Worm (Caenorhabditis elegans): ENCODE data around the gene acdh-11.

The acdh-11 gene

DNA sequence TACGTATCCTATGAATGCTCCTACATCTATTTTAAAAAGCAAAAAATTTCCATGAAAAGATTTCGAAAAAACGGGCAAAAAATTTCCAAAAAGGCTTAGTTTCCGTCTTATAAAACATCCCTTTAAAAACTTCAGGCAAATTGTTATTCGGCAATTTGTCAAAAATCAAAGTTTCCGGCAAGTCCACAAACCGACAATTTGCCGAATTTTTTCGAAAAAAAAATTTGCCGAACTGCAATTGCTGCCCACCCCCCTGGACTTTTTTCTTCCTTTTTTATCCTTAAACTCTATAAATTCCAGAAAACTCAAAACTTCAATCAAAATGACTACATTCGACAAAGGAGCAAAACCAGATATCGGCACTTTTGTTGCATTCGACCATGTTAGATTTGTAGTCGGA is 30.8 kb upstream of the acdh-11 start, which contains the start of gene hpd-1:
hpd-1 (plus strand) TSS at position 301 of the 400 bp plus-strand sequence.
- TF ChIP-seq crh-2 (tag; optimal IDR thresholded peaks at IDR 0.05) (no peak), skn-1 (tag; optimal IDR thresholded peaks at IDR 0.05) (no peak), ceh-16 (tag; optimal IDR thresholded peaks at IDR 0.05) (no peak), ztf-4 (tag; optimal IDR thresholded peaks at IDR 0.05) (no peak), ceh-82 (tag; optimal IDR thresholded peaks at IDR 0.05) (no peak), sma-9 (GFP tag; optimal IDR thresholded peaks at IDR 0.05) (no peak), sma-9 (tag; optimal IDR thresholded peaks at IDR 0.05) (no peak), dmd-4 (tag; optimal IDR thresholded peaks at IDR 0.05) (no peak), nhr-6 (tag; optimal IDR thresholded peaks at IDR 0.05) (no peak), blmp-1 (tag; optimal IDR thresholded peaks at IDR 0.05; ENCODE audit: insufficient read depth) (no peak), snpc-4 (tag; optimal IDR thresholded peaks at IDR 0.05) (no peak), nhr-10 (tag; optimal IDR thresholded peaks at IDR 0.05) (no peak), sma-3 (GFP tag; optimal IDR thresholded peaks at IDR 0.05) (no peak), nhr-11 (tag; optimal IDR thresholded peaks at IDR 0.05) (no peak), nhr-237 (tag; optimal IDR thresholded peaks at IDR 0.05) (no peak), fos-1 (tag; optimal IDR thresholded peaks at IDR 0.05) (no peak), Y55F3AM.14 (GFP tag; optimal IDR thresholded peaks at IDR 0.05) (no peak), alr-1 (tag; optimal IDR thresholded peaks at IDR 0.05) (no peak), mdl-1 (tag; optimal IDR thresholded peaks at IDR 0.05) (no peak), elt-1 (tag; optimal IDR thresholded peaks at IDR 0.05) (no peak)

DNA sequence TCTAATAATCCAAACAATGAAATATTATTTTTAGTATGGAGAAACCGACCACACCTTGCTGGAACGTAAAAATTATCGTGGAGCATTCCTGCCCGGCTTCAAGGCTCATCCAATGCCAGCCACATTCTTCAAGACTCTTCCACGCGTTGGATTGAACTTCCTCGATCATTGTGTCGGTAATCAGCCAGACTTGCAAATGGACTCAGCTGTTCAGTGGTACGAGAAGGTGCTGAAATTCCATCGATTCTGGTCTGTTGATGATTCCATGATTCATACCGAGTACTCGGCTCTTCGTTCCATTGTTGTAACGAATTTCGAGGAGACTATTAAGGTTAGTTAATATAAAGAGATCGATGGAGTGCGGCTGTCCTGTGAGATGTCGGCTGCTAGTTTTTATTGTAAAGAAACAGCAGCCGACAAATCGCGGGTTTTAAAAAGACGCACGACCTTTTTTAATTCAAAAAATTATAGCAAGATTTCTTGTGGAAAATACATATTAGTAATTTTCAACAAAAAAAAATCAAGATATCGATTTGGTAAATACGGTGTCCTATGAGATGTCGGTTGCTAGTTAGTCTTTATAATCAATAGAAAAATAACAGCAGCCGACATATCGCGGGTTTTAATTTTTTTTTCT is 29.9 kb upstream of the acdh-11 start:
- TF ChIP-seq ztf-4 (tag; optimal IDR thresholded peaks at IDR 0.05) = no peak
- no peak for TF ChIP-seq nhr-77 (tag; optimal IDR thresholded peaks at IDR 0.05)
- TF ChIP-seq snpc-4 (tag; optimal IDR thresholded peaks at IDR 0.05) = peak; percentile 30
- no peak for TF ChIP-seq mdl-1 (tag; optimal IDR thresholded peaks at IDR 0.05)

DNA sequence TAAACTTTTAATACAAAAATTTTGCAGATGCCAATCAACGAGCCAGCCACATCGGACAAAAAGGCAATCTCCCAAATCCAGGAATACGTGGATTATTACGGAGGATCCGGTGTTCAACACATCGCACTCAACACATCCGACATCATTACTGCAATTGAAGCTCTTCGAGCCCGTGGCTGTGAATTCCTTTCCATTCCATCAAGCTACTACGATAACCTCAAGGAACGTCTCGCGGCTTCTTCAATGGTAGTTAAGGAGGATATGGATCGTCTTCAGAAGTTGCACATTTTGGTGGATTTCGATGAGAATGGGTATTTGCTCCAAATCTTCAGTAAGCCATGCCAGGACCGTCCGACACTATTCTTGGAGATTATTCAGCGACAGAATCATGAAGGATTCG is 29.1 kb upstream of the acdh-11 start:
- no peak for TF ChIP-seq sma-3 (GFP tag; optimal IDR thresholded peaks at IDR 0.05)

DNA sequence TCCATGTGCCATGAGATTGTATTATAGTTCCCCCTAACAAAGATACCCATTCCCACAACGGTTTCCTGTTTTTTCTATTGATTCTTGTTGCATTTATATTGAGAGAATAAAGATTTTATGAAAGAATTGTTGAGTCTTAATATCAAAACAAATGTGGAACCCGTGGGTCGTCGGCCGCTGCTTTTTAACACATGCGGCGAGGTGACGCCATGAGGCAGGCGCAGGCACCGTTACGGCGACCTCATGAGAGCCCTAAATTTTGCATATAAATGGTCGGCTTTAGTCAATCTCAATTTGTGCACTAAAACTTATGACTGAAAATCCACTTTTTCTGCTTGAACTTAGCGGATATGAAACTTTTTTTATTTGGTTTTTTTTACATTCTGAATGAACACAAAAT is 28.5 kb upstream of the acdh-11 start:
- TF ChIP-seq alr-1 (tag; optimal IDR thresholded peaks at IDR 0.05) (no peak), lsy-2 (tag; optimal IDR thresholded peaks at IDR 0.05) (no peak), C34F6.9 (tag; optimal IDR thresholded peaks at IDR 0.05) (no peak), elt-1 (tag; optimal IDR thresholded peaks at IDR 0.05) (no peak), elt-3 (tag; optimal IDR thresholded peaks at IDR 0.05) (no peak), nhr-21 (tag; optimal IDR thresholded peaks at IDR 0.05) (peak; percentile 34), sma-3 (GFP tag; optimal IDR thresholded peaks at IDR 0.05) (peak; percentile 33), dmd-4 (tag; optimal IDR thresholded peaks at IDR 0.05) (no peak), snpc-4 (tag; optimal IDR thresholded peaks at IDR 0.05) (no peak)

DNA sequence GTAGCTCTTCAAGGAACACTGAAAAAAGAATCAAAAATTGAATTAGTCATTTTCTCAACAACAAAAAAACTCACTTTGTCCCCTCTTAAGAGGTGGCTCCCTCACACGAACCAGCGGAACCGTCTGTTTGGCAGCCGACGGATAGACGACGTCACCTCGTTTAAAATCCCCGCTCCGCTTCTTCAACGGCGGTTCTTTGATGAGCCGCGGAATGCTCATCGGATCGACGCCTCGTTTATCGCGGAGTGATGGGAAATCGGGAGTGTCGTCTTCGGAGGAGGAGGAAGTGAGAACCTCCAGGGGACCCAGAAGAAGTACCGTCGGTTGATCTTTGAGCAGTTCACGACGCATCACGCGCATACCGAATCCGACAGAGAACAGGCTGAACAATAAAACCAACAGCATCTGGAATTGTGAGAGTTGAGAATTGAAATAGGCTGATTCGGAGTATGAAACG is 27.3 kb upstream of the acdh-11 start, which contains the start of gene nlp-68:
nlp-68 (minus strand) TSS at position 407 of the 457 bp plus-strand sequence.
- no peak for TF ChIP-seq ZK546.5 (tag; optimal IDR thresholded peaks at IDR 0.05)
- no peak for TF ChIP-seq unc-39 (tag; optimal IDR thresholded peaks at IDR 0.05)
- no peak for TF ChIP-seq gmeb-1 (tag; optimal IDR thresholded peaks at IDR 0.05)
- no peak for TF ChIP-seq crh-2 (tag; optimal IDR thresholded peaks at IDR 0.05)
- no peak for TF ChIP-seq dmd-4 (tag; optimal IDR thresholded peaks at IDR 0.05)

DNA sequence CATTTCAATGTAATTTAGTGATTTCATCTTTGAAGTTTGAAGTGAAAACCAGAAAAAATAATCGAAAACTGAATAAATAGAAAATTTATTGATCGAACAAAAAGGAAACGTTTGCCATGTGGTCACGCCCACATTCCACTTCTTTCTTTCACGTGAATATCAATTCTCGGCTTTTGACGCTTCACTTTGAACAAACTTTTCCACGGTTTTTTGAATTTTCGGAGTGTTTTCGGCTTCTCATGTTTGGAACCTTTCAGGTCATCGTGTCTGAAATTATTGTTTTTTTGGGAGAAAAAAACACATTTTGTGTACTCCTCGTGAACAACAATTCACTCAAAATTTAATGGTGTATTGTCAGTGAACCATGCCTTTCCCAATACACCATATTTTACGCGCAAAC is 13.1 kb upstream of the acdh-11 start, which contains the start of gene T21C12.8:
T21C12.8 (minus strand) TSS at position 101 of the 400 bp plus-strand sequence.
- no peak for TF ChIP-seq nhr-12 (tag; optimal IDR thresholded peaks at IDR 0.05)
- no peak for TF ChIP-seq nhr-6 (tag; optimal IDR thresholded peaks at IDR 0.05)
- TF ChIP-seq nhr-25 (tag; optimal IDR thresholded peaks at IDR 0.05) = no peak
- TF ChIP-seq R02D3.7 (tag; optimal IDR thresholded peaks at IDR 0.05) = no peak

DNA sequence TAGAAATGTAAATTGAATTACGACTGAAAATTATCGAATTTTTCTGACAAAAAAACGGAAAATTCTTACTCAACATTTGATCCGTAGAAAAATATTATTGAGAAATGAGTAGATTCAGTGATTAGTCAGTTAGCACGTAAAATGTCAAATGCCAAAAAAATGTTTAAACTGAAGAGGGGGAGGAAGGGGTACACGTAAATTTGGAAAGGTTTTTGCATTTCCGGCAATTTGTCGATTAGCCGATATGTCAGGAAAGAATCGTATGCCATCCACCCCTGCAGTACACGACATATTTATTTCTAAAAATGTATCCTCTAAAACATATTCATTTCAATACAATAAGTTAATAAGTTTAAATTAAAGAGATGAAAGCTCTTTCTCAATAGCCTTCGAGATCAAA is 8.1 kb upstream of the acdh-11 start, which contains the start of gene T21C12.4:
T21C12.4 (minus strand) TSS at position 101 of the 400 bp plus-strand sequence.
- no peak for TF ChIP-seq lin-39 (tag; optimal IDR thresholded peaks at IDR 0.05)

Data from whole organism, L2 larva.